Worm (Caenorhabditis elegans) whole organism, L4/young adult: ENCODE results near the gene twk-20.

Source experiments
- W03F9.2 ChIP-seq: fragments of 150-350 bp; optimal IDR thresholded peaks from 2 replicates; lab custom pipeline; 2014; ENCODE audit warnings: missing biosample characterization, missing genetic modification characterization
- dao-5 ChIP-seq: sonication (generic microtip); optimal IDR thresholded peaks from 2 replicates; lab custom pipeline; 2016; ENCODE audit warnings: missing genotype, missing genetic modification characterization, moderate library complexity, missing compliant biosample characterization
- him-1 ChIP-seq: sonication (generic microtip); optimal IDR thresholded peaks from 2 replicates; lab custom pipeline; 2016; ENCODE audit warnings: missing genotype, missing genetic modification reagents, missing genetic modification characterization, missing compliant biosample characterization

twk-20 gene

ce11 chrX:13618574-13618973, 21.1 kb upstream of the twk-20 start, which contains the start of gene nlp-53:
Gene nlp-53 (plus strand): TSS chrX:13618874.
- TF ChIP-seq W03F9.2 (tag; lab: Kevin White, UChicago) = no peak
- no peak for TF ChIP-seq him-1
- TF ChIP-seq dao-5 (tag; lab: Kevin White, UChicago) = no peak

ce11 chrX:13621628-13622027, 18.0 kb upstream of the twk-20 start, which contains the start of gene Y12A6A.1:
Gene Y12A6A.1 (minus strand): TSS chrX:13621728.
- TF ChIP-seq dao-5 (tag; lab: Kevin White, UChicago) = no peak
- no peak for TF ChIP-seq W03F9.2 (tag; lab: Kevin White, UChicago)
- TF ChIP-seq him-1 = no peak

ce11 chrX:13631122-13631672, 8.5 kb upstream of the twk-20 start, which contains the start of gene nlg-1:
Gene nlg-1 (minus strand): TSS chrX:13631172.
- no peak for TF ChIP-seq W03F9.2 (tag; lab: Kevin White, UChicago)
- no peak for TF ChIP-seq him-1
- TF ChIP-seq dao-5 (tag; lab: Kevin White, UChicago) = no peak

- TF ChIP-seq him-1 = no peak
- TF ChIP-seq W03F9.2 (tag; lab: Kevin White, UChicago) = no peak
- no peak for TF ChIP-seq dao-5 (tag; lab: Kevin White, UChicago)
These were observed 7.4 kb upstream of the twk-20 start for ce11 chrX:13632245-13632644.

- TF ChIP-seq dao-5 (tag; lab: Kevin White, UChicago) = no peak
- no peak for TF ChIP-seq him-1
- TF ChIP-seq W03F9.2 (tag; lab: Kevin White, UChicago) = no peak
These were observed 6.6 kb upstream of the twk-20 start for ce11 chrX:13633032-13633431.

- no peak for TF ChIP-seq W03F9.2 (tag; lab: Kevin White, UChicago)
- TF ChIP-seq dao-5 (tag; lab: Kevin White, UChicago) = no peak
- TF ChIP-seq him-1 = no peak
These were observed 5.7 kb upstream of the twk-20 start for ce11 chrX:13633876-13634479.

ce11 chrX:13637526-13637925, 2.2 kb upstream of the twk-20 start:
- no peak for TF ChIP-seq dao-5 (tag; lab: Kevin White, UChicago)
- TF ChIP-seq him-1 = no peak
- TF ChIP-seq W03F9.2 (tag; lab: Kevin White, UChicago) = no peak

- no peak for TF ChIP-seq dao-5 (tag; lab: Kevin White, UChicago)
- TF ChIP-seq W03F9.2 (tag; lab: Kevin White, UChicago) = no peak
- TF ChIP-seq him-1 = no peak
These were observed 1.2 kb upstream of the twk-20 start for ce11 chrX:13638351-13638958.

ce11 chrX:13644884-13645283, 5.2 kb downstream of the twk-20 start:
- TF ChIP-seq him-1 (no peak), W03F9.2 (tag; lab: Kevin White, UChicago) (no peak), dao-5 (tag; lab: Kevin White, UChicago) (no peak)

- no peak for TF ChIP-seq W03F9.2 (tag; lab: Kevin White, UChicago)
- TF ChIP-seq him-1 = no peak
- TF ChIP-seq dao-5 (tag; lab: Kevin White, UChicago) = no peak
These were observed 7.1 kb downstream of the twk-20 start, which contains the start of gene acr-9 for ce11 chrX:13646798-13647197. Gene acr-9 (minus strand): TSS chrX:13646898.

ce11 chrX:13647305-13647704, 7.6 kb downstream of the twk-20 start, which contains the start of gene C40C9.3:
Gene C40C9.3 (plus strand): TSS chrX:13647605.
- TF ChIP-seq dao-5 (tag; lab: Kevin White, UChicago) (no peak), him-1 (no peak), W03F9.2 (tag; lab: Kevin White, UChicago) (no peak)

- no peak for TF ChIP-seq him-1
- no peak for TF ChIP-seq W03F9.2 (tag; lab: Kevin White, UChicago)
- TF ChIP-seq dao-5 (tag; lab: Kevin White, UChicago) = no peak
These were observed 11.1 kb downstream of the twk-20 start, which contains the start of gene C40C9.4 for ce11 chrX:13650799-13651198. Gene C40C9.4 (plus strand): TSS chrX:13651099.

ce11 chrX:13653573-13653972, 13.9 kb downstream of the twk-20 start:
- TF ChIP-seq W03F9.2 (tag; lab: Kevin White, UChicago) (peak; percentile 1), dao-5 (tag; lab: Kevin White, UChicago) (peak; percentile 22), him-1 (no peak)

- TF ChIP-seq him-1 (no peak), dao-5 (tag; lab: Kevin White, UChicago) (no peak), W03F9.2 (tag; lab: Kevin White, UChicago) (no peak)
These were observed 14.6 kb downstream of the twk-20 start for ce11 chrX:13654276-13654675.
